Worm (Caenorhabditis elegans) whole organism, L3 larva: Measurements from ENCODE around the gene ruvb-2.

Source experiments
- R02D3.7 ChIP-seq: fragments of 150-350 bp; optimal IDR thresholded peaks from 2 replicates; lab custom pipeline; 2014; ENCODE audit warnings: missing biosample characterization, missing genetic modification characterization
- ZK546.5 ChIP-seq: sonication (generic microtip); optimal IDR thresholded peaks from 2 replicates; lab custom pipeline; 2017; ENCODE audit warnings: missing biosample characterization, missing genetic modification characterization
- aly-2 ChIP-seq: fragments of 150-350 bp; optimal IDR thresholded peaks from 2 replicates; lab custom pipeline; 2014; ENCODE audit warnings: missing biosample characterization, missing genetic modification characterization
- ama-1 ChIP-seq: fragments of 150-350 bp; optimal IDR thresholded peaks from 2 replicates; lab custom pipeline; 2018
- ceh-28 ChIP-seq: fragments of 150-350 bp; optimal IDR thresholded peaks from 2 replicates; lab custom pipeline; 2014; ENCODE audit warnings: missing biosample characterization, missing genetic modification reagents, missing genetic modification characterization
- ceh-82 ChIP-seq: fragments of 150-350 bp; optimal IDR thresholded peaks from 2 replicates; lab custom pipeline; 2014; ENCODE audit warnings: missing biosample characterization, missing genetic modification characterization
- egl-27 ChIP-seq: sonication (generic microtip); optimal IDR thresholded peaks from 4 replicates; lab custom pipeline; 2017; ENCODE audit warnings: missing biosample characterization, missing genetic modification reagents, missing genetic modification characterization
- egl-5 ChIP-seq: fragments of 150-350 bp; optimal IDR thresholded peaks from 2 replicates; lab custom pipeline; 2017; ENCODE audit warnings: missing biosample characterization, missing genetic modification reagents, missing genetic modification characterization, inconsistent platforms
- elt-1 ChIP-seq: fragments of 150-350 bp; optimal IDR thresholded peaks from 2 replicates; lab custom pipeline; 2014; ENCODE audit warnings: missing biosample characterization, missing genetic modification characterization
- elt-2 ChIP-seq: sonication (generic microtip); optimal IDR thresholded peaks from 2 replicates; lab custom pipeline; 2016; ENCODE audit warnings: missing genetic modification reagents, mild to moderate bottlenecking, missing genetic modification characterization, missing compliant biosample characterization
- elt-3 ChIP-seq, 3 experiments: fragments of 150-350 bp in 1 of 3; sonication (generic microtip) in 2 of 3; optimal IDR thresholded peaks; 2 replicates in 2 of 3; 4 replicates in 1 of 3; lab custom pipeline; 2014 to 2017; ENCODE audit warnings: missing biosample characterization in 3 of 3, missing genetic modification characterization in 3 of 3
- eor-1 ChIP-seq, 2 experiments: fragments of 150-350 bp; optimal IDR thresholded peaks; 2 replicates each; lab custom pipeline; 2014 to 2018; ENCODE audit warnings: missing biosample characterization in 2 of 2, missing genetic modification characterization in 2 of 2
- fkh-10 ChIP-seq: sonication (generic microtip); optimal IDR thresholded peaks from 2 replicates; lab custom pipeline; 2017; ENCODE audit warnings: missing biosample characterization, missing genetic modification reagents, missing genetic modification characterization
- hmg-11 ChIP-seq: sonication (generic microtip); optimal IDR thresholded peaks from 2 replicates; lab custom pipeline; 2016; ENCODE audit warnings: missing genetic modification characterization, missing compliant biosample characterization
- jun-1 ChIP-seq: fragments of 150-350 bp; optimal IDR thresholded peaks from 2 replicates; lab custom pipeline; 2014; ENCODE audit warnings: missing biosample characterization, missing genetic modification reagents, missing genetic modification characterization
- lin-15B ChIP-seq: fragments of 150-350 bp; optimal IDR thresholded peaks from 2 replicates; lab custom pipeline; 2014; ENCODE audit warnings: missing biosample characterization, missing genetic modification characterization
- lin-39 ChIP-seq: fragments of 150-350 bp; optimal IDR thresholded peaks from 2 replicates; lab custom pipeline; 2018; ENCODE audit warnings: missing biosample characterization, missing genetic modification reagents, missing genetic modification characterization
- lsy-12 ChIP-seq: sonication (generic microtip); optimal IDR thresholded peaks from 2 replicates; lab custom pipeline; 2016; ENCODE audit warnings: mild to moderate bottlenecking, missing genetic modification characterization, missing compliant biosample characterization
- mdl-1 ChIP-seq: fragments of 150-350 bp; optimal IDR thresholded peaks from 2 replicates; lab custom pipeline; 2014; ENCODE audit warnings: missing biosample characterization, missing genetic modification characterization
- mml-1 ChIP-seq: fragments of 150-350 bp; sonication (generic microtip); optimal IDR thresholded peaks from 3 replicates; lab custom pipeline; 2014; ENCODE audit warnings: missing biosample characterization, missing genetic modification characterization
- nfya-1 ChIP-seq: sonication (generic microtip); optimal IDR thresholded peaks from 2 replicates; lab custom pipeline; 2017; ENCODE audit warnings: missing genetic modification characterization, mild to moderate bottlenecking, missing compliant biosample characterization, antibody characterized with exemption, moderate library complexity; ENCODE audit not compliant: insufficient read depth
- nhr-12 ChIP-seq: fragments of 150-350 bp; optimal IDR thresholded peaks from 2 replicates; lab custom pipeline; 2014; ENCODE audit warnings: missing biosample characterization, missing genetic modification characterization
- nhr-23 ChIP-seq: fragments of 150-350 bp; optimal IDR thresholded peaks from 2 replicates; lab custom pipeline; 2014; ENCODE audit warnings: missing biosample characterization, missing genetic modification reagents, missing genetic modification characterization
- nhr-237 ChIP-seq: fragments of 150-350 bp; optimal IDR thresholded peaks from 2 replicates; lab custom pipeline; 2014; ENCODE audit warnings: missing biosample characterization, missing genetic modification characterization
- nhr-25 ChIP-seq: sonication (generic microtip); optimal IDR thresholded peaks from 2 replicates; lab custom pipeline; 2017; ENCODE audit warnings: missing biosample characterization, missing genetic modification characterization
- nhr-43 ChIP-seq: sonication (generic microtip); optimal IDR thresholded peaks from 2 replicates; lab custom pipeline; 2016; ENCODE audit warnings: mild to moderate bottlenecking, missing genetic modification characterization, missing compliant biosample characterization; ENCODE audit not compliant: poor library complexity, severe bottlenecking
- nhr-67 ChIP-seq: fragments of 150-350 bp; optimal IDR thresholded peaks from 2 replicates; lab custom pipeline; 2014; ENCODE audit warnings: missing biosample characterization, missing genetic modification characterization
- nhr-76 ChIP-seq: fragments of 150-350 bp; sonication (generic microtip); optimal IDR thresholded peaks from 5 replicates; lab custom pipeline; 2014; ENCODE audit warnings: missing biosample characterization, missing genetic modification characterization
- nhr-77 ChIP-seq: fragments of 150-350 bp; optimal IDR thresholded peaks from 2 replicates; lab custom pipeline; 2014; ENCODE audit warnings: missing biosample characterization, missing genetic modification characterization
- pha-4 ChIP-seq: fragments of 150-350 bp; optimal IDR thresholded peaks from 2 replicates; lab custom pipeline; 2014; ENCODE audit warnings: missing biosample characterization, missing genetic modification reagents, missing genetic modification characterization
- pqm-1 ChIP-seq: fragments of 150-350 bp; optimal IDR thresholded peaks from 2 replicates; lab custom pipeline; 2017; ENCODE audit warnings: missing biosample characterization, missing genetic modification characterization, inconsistent platforms
- sea-2 ChIP-seq: fragments of 150-350 bp; sonication (generic microtip); optimal IDR thresholded peaks from 4 replicates; lab custom pipeline; 2014; ENCODE audit warnings: missing biosample characterization, missing genetic modification reagents, missing genetic modification characterization
- skn-1 ChIP-seq: fragments of 150-350 bp; optimal IDR thresholded peaks from 2 replicates; lab custom pipeline; 2014; ENCODE audit warnings: missing biosample characterization, missing genetic modification characterization
- snpc-4 ChIP-seq: fragments of 150-350 bp; optimal IDR thresholded peaks from 2 replicates; lab custom pipeline; 2014; ENCODE audit warnings: missing biosample characterization, missing genetic modification characterization
- tbx-2 ChIP-seq: sonication (generic microtip); optimal IDR thresholded peaks from 2 replicates; lab custom pipeline; 2016; ENCODE audit warnings: mild to moderate bottlenecking, missing genetic modification characterization, missing compliant biosample characterization
- unc-62 ChIP-seq: fragments of 150-350 bp; sonication (generic microtip); optimal IDR thresholded peaks from 4 replicates; lab custom pipeline; 2014; ENCODE audit warnings: missing biosample characterization, missing genetic modification reagents, missing genetic modification characterization
- zag-1 ChIP-seq: fragments of 150-350 bp; optimal IDR thresholded peaks from 2 replicates; lab custom pipeline; 2014; ENCODE audit warnings: missing biosample characterization, missing genetic modification characterization
- ztf-11 ChIP-seq: fragments of 150-350 bp; optimal IDR thresholded peaks from 2 replicates; lab custom pipeline; 2014; ENCODE audit warnings: missing biosample characterization, missing genetic modification characterization

Gene ruvb-2

ce11 chrIV:6919318-6919717 is at the start of gene ruvb-2:
Gene ruvb-2, minus strand, starts transcription at chrIV:6919406.
- TF ChIP-seq nhr-67 (tag; lab: Kevin White, UChicago): no peak
- TF ChIP-seq nhr-43 (tag; lab: Kevin White, UChicago): peak; percentile 86
- TF ChIP-seq nhr-25 (tag; lab: Kevin White, UChicago): peak; percentile 80
- TF ChIP-seq nhr-77: no peak
- TF ChIP-seq skn-1: no peak
- TF ChIP-seq ceh-28 (tag; lab: Kevin White, UChicago): peak; percentile 27
- TF ChIP-seq lin-15B: peak; percentile 95
- peak; percentile 26 for TF ChIP-seq ceh-82 (tag; lab: Kevin White, UChicago)
- no peak for TF ChIP-seq unc-62
- TF ChIP-seq eor-1 (tag; optimal IDR thresholded peaks at IDR 0.05; lab: Kevin White, UChicago): no peak
- peak; percentile 76 for TF ChIP-seq R02D3.7 (tag; lab: Kevin White, UChicago)
- peak; percentile 78 for TF ChIP-seq lsy-12
- TF ChIP-seq mml-1 (tag; lab: Kevin White, UChicago): no peak
- peak; percentile 92 for TF ChIP-seq snpc-4 (tag; lab: Kevin White, UChicago)
- peak; percentile 68 for TF ChIP-seq tbx-2 (tag; lab: Kevin White, UChicago)
- TF ChIP-seq egl-5 (tag; lab: Kevin White, UChicago): peak; percentile 38
- peak; percentile 91 for TF ChIP-seq nfya-1 (tag; lab: Kevin White, UChicago)
- TF ChIP-seq pha-4 (tag; lab: Kevin White, UChicago): peak; percentile 93
- peak; percentile 60 for TF ChIP-seq lin-39 (tag; lab: Kevin White, UChicago)
- no peak for TF ChIP-seq ZK546.5
- no peak for TF ChIP-seq nhr-237
- TF ChIP-seq nhr-23: peak; percentile 94
- no peak for TF ChIP-seq elt-1 (tag; lab: Kevin White, UChicago)
- peak; percentile 21 for TF ChIP-seq pqm-1 (tag; lab: Kevin White, UChicago)
- TF ChIP-seq mdl-1 (tag; lab: Kevin White, UChicago): peak; percentile 52
- TF ChIP-seq ztf-11 (tag; lab: Kevin White, UChicago): no peak
- TF ChIP-seq aly-2 (tag; lab: Kevin White, UChicago): no peak
- peak; percentile 32 for TF ChIP-seq ama-1 (lab: Kevin White, UChicago)
- TF ChIP-seq elt-2 (tag; lab: Kevin White, UChicago): peak; percentile 62
- no peak for TF ChIP-seq sea-2 (GFP tag; lab: Kevin White, UChicago)
- TF ChIP-seq jun-1 (tag; lab: Kevin White, UChicago): peak; percentile 61
- TF ChIP-seq fkh-10: peak; percentile 70
- TF ChIP-seq hmg-11 (tag; lab: Kevin White, UChicago): peak; percentile 73
- TF ChIP-seq egl-27 (tag; lab: Kevin White, UChicago): no peak
- TF ChIP-seq, all 47 proteins: peak for 21

DNA sequence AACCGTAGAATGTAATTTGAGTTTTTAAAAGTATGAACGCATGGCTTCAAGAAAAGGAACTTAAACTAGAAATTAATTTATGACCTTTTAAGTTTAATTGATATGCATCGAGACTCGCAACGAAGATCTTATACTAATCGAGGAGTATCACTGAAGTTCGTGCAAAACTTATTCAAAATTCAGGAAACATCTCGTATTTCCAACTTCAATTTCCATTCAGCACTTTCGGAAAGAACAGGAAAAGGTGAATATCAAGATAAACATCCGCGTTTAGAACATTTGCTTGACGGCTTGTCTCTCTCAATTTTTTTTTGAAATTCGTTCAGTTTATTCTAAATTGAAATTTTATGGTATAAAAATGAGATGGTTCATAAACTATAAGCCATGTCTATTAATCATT is 46.0 kb upstream of the ruvb-2 start, which contains the start of gene ZK381.2:
Gene ZK381.2 (plus strand): TSS at position 301 of the 400 bp plus-strand sequence.
- TF ChIP-seq sea-2 (GFP tag; lab: Kevin White, UChicago) (no peak), jun-1 (tag; lab: Kevin White, UChicago) (no peak), nhr-12 (tag; lab: Kevin White, UChicago) (no peak), nhr-237 (no peak)

- no peak for TF ChIP-seq nhr-237
- no peak for TF ChIP-seq R02D3.7 (tag; lab: Kevin White, UChicago)
- TF ChIP-seq jun-1 (tag; lab: Kevin White, UChicago): no peak
- TF ChIP-seq nhr-67 (tag; lab: Kevin White, UChicago): no peak
- no peak for TF ChIP-seq snpc-4 (tag; lab: Kevin White, UChicago)
- TF ChIP-seq lsy-12: no peak
- TF ChIP-seq nhr-25 (tag; lab: Kevin White, UChicago): no peak
Observed at ce11 chrIV:6964508-6964907, 45.3 kb upstream of the ruvb-2 start, which contains the start of gene B0478.3. Gene B0478.3, minus strand, starts transcription at chrIV:6964608.

DNA sequence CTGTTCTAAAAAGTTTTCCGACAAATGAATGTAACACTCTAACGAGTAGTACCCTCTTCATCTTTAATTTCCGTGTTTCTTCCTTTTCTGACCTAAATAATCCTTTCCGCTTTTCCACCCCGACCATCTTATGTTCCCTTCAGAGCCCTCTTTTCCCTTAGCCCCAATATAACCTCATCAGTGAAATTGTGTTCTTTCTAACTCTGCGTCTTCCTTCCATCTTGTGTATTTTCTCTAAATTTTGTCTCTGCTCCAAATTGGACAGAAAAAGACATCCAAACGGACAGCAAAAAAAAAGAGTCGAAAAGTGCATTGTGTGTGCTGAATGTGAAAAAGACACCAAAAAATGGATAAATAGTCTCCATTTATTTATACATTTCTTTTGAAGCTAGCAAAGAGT is 40.3 kb upstream of the ruvb-2 start:
- TF ChIP-seq unc-62: no peak
- TF ChIP-seq hmg-11 (tag; lab: Kevin White, UChicago): peak; percentile 46
- TF ChIP-seq nhr-76 (tag; lab: Kevin White, UChicago): no peak
- no peak for TF ChIP-seq mml-1 (tag; lab: Kevin White, UChicago)
- TF ChIP-seq nfya-1 (tag; lab: Kevin White, UChicago): peak; percentile 47
- TF ChIP-seq lin-39 (tag; lab: Kevin White, UChicago): no peak
- TF ChIP-seq zag-1: no peak
- no peak for TF ChIP-seq nhr-12 (tag; lab: Kevin White, UChicago)
- TF ChIP-seq tbx-2 (tag; lab: Kevin White, UChicago): no peak
- TF ChIP-seq elt-3 (tag; optimal IDR thresholded peaks at IDR 0.05; lab: Kevin White, UChicago): no peak
- TF ChIP-seq elt-2 (tag; lab: Kevin White, UChicago): no peak
- TF ChIP-seq egl-5 (tag; lab: Kevin White, UChicago): no peak
- no peak for TF ChIP-seq nhr-77
